Worm (Caenorhabditis elegans) whole organism, young adult: ENCODE data around the gene elmd-1.

Source experiments
- B0019.2 ChIP-seq: fragments of 200-800 bp; sonication (Bioruptor generic); conservative IDR thresholded peaks from 2 replicates; pipeline ENCODE4 v1.3.6; 2022; ENCODE audit warnings: missing genetic modification reagents, missing genetic modification characterization, missing compliant biosample characterization
- C17E4.6 ChIP-seq: fragments of 200-800 bp; sonication (Bioruptor generic); IDR thresholded peaks from 2 replicates; pipeline ENCODE4 v1.3.6; 2022; ENCODE audit warnings: missing genetic modification reagents, missing genetic modification characterization, missing compliant biosample characterization
- F33H1.4 ChIP-seq: fragments of 200-800 bp; sonication (Bioruptor generic); IDR thresholded peaks from 2 replicates; pipeline ENCODE4 v1.3.6; 2022; ENCODE audit warnings: missing genetic modification reagents, missing genetic modification characterization, missing compliant biosample characterization
- F39B2.1 ChIP-seq: fragments of 200-800 bp; sonication (Bioruptor generic); IDR thresholded peaks from 2 replicates; pipeline ENCODE4 v1.3.6; 2022; ENCODE audit warnings: missing genetic modification reagents, missing genetic modification characterization, missing compliant biosample characterization
- K11D2.4 ChIP-seq: fragments of 200-800 bp; sonication (Bioruptor generic); IDR thresholded peaks from 2 replicates; pipeline ENCODE4 v1.3.6; 2022; ENCODE audit warnings: missing genetic modification reagents, missing genetic modification characterization, missing compliant biosample characterization
- K12H6.12 ChIP-seq: fragments of 200-800 bp; sonication (Bioruptor generic); optimal IDR thresholded peaks from 2 replicates; lab custom pipeline; 2018; ENCODE audit warnings: mild to moderate bottlenecking, missing genetic modification characterization, missing compliant biosample characterization
- T07F8.4 ChIP-seq: sonication (generic microtip); optimal IDR thresholded peaks from 2 replicates; lab custom pipeline; 2016; ENCODE audit warnings: mild to moderate bottlenecking, missing genetic modification characterization, moderate library complexity, missing compliant biosample characterization
- Y95B8A.8 ChIP-seq: fragments of 200-800 bp; sonication (Bioruptor generic); IDR thresholded peaks from 2 replicates; pipeline ENCODE4 v1.3.6; 2022; ENCODE audit warnings: missing genetic modification reagents, missing genetic modification characterization, missing compliant biosample characterization
- ama-1 ChIP-seq, 3 experiments: fragments of 150-350 bp in 1 of 3; sonication (generic microtip) in 2 of 3; optimal IDR thresholded peaks; 2 replicates each; lab custom pipeline; 2014 to 2018; ENCODE audit warnings: missing biosample characterization in 2 of 3, missing genetic modification characterization in 2 of 3, missing genetic modification reagents in 2 of 3
- aptf-2 ChIP-seq: fragments of 200-800 bp; sonication (Bioruptor generic); conservative IDR thresholded peaks from 2 replicates; pipeline ENCODE4 v1.3.6; 2022; ENCODE audit warnings: missing genetic modification reagents, missing genetic modification characterization, missing compliant biosample characterization
- aptf-3 ChIP-seq: fragments of 200-800 bp; sonication (Bioruptor generic); IDR thresholded peaks from 2 replicates; pipeline ENCODE4 v1.3.6; 2022; ENCODE audit warnings: missing genetic modification characterization, missing compliant biosample characterization
- attf-3 ChIP-seq: fragments of 200-800 bp; sonication (Bioruptor generic); conservative IDR thresholded peaks from 2 replicates; pipeline ENCODE4 v1.3.6; 2022; ENCODE audit warnings: missing genetic modification reagents, missing genetic modification characterization, missing compliant biosample characterization
- attf-5 ChIP-seq: fragments of 200-800 bp; sonication (Bioruptor generic); optimal IDR thresholded peaks from 2 replicates; lab custom pipeline; 2018; ENCODE audit warnings: mild to moderate bottlenecking, missing genetic modification characterization, missing compliant biosample characterization
- attf-6 ChIP-seq: fragments of 200-800 bp; sonication (Bioruptor generic); IDR thresholded peaks from 2 replicates; pipeline ENCODE4 v1.3.6; 2022; ENCODE audit warnings: missing genetic modification reagents, missing genetic modification characterization, missing compliant biosample characterization
- bed-1 ChIP-seq: fragments of 200-800 bp; sonication (Bioruptor generic); IDR thresholded peaks from 2 replicates; pipeline ENCODE4 v1.3.6; 2022; ENCODE audit warnings: missing genetic modification reagents, missing genetic modification characterization, missing compliant biosample characterization
- bed-2 ChIP-seq: fragments of 200-800 bp; sonication (Bioruptor generic); IDR thresholded peaks from 2 replicates; pipeline ENCODE4 v1.3.6; 2022; ENCODE audit warnings: missing genetic modification reagents, missing genetic modification characterization, missing compliant biosample characterization
- ccch-3 ChIP-seq: fragments of 200-800 bp; sonication (Bioruptor generic); optimal IDR thresholded peaks from 2 replicates; lab custom pipeline; 2018; ENCODE audit warnings: mild to moderate bottlenecking, missing genetic modification characterization, missing compliant biosample characterization
- cebp-1 ChIP-seq, 2 experiments: fragments of 200-800 bp in 1 of 2; sonication (Bioruptor generic) in 1 of 2; sonication (generic microtip) in 1 of 2; IDR thresholded peaks in 1 of 2; optimal IDR thresholded peaks in 1 of 2; 2 replicates each; pipeline versions ENCODE4 v1.3.6 to Lab custom; 2017 to 2022; ENCODE audit warnings: missing compliant biosample characterization in 2 of 2, missing genetic modification characterization in 2 of 2, mild to moderate bottlenecking in 1 of 2, missing genetic modification reagents in 1 of 2, moderate library complexity in 1 of 2
- cebp-2 ChIP-seq: fragments of 200-800 bp; sonication (Bioruptor generic); IDR thresholded peaks from 2 replicates; pipeline ENCODE4 v1.3.6; 2022; ENCODE audit warnings: missing genetic modification characterization, missing compliant biosample characterization
- chd-7 ChIP-seq: sonication (generic microtip); optimal IDR thresholded peaks from 2 replicates; lab custom pipeline; 2016; ENCODE audit warnings: mild to moderate bottlenecking, missing genetic modification characterization, moderate library complexity, missing compliant biosample characterization
- dox-1 ChIP-seq: fragments of 200-800 bp; sonication (Bioruptor generic); IDR thresholded peaks from 2 replicates; pipeline ENCODE4 v1.3.6; 2022; ENCODE audit warnings: missing genetic modification reagents, missing genetic modification characterization, missing compliant biosample characterization
- dpff-1 ChIP-seq: sonication (generic microtip); optimal IDR thresholded peaks from 2 replicates; lab custom pipeline; 2017; ENCODE audit warnings: mild to moderate bottlenecking, missing genetic modification characterization, missing compliant biosample characterization
- efl-1 ChIP-seq: fragments of 150-350 bp; optimal IDR thresholded peaks from 2 replicates; lab custom pipeline; 2014; ENCODE audit warnings: missing biosample characterization, missing genetic modification reagents, missing genetic modification characterization
- egl-18 ChIP-seq: fragments of 200-800 bp; sonication (Bioruptor generic); IDR thresholded peaks from 2 replicates; pipeline ENCODE4 v1.3.6; 2022; ENCODE audit warnings: missing genetic modification reagents, missing genetic modification characterization, missing compliant biosample characterization
- ekl-4 ChIP-seq: fragments of 200-800 bp; sonication (Bioruptor generic); IDR thresholded peaks from 2 replicates; pipeline ENCODE4 v1.3.6; 2022; ENCODE audit warnings: missing genetic modification reagents, missing genetic modification characterization, missing compliant biosample characterization
- hlh-26 ChIP-seq: fragments of 200-800 bp; sonication (Bioruptor generic); conservative IDR thresholded peaks from 2 replicates; pipeline ENCODE4 v1.3.6; 2022; ENCODE audit warnings: missing genetic modification reagents, missing genetic modification characterization, missing compliant biosample characterization
- hmg-20 ChIP-seq: fragments of 200-800 bp; sonication (Bioruptor generic); IDR thresholded peaks from 2 replicates; pipeline ENCODE4 v1.3.6; 2022; ENCODE audit warnings: missing genetic modification reagents, missing genetic modification characterization, missing compliant biosample characterization
- lin-35 ChIP-seq, 3 experiments: fragments of 150-350 bp in 2 of 3; sonication (generic microtip) in 1 of 3; optimal IDR thresholded peaks; 2 replicates each; lab custom pipeline; 2014 to 2018; ENCODE audit warnings: missing biosample characterization in 3 of 3, missing genetic modification characterization in 3 of 3, missing genetic modification reagents in 3 of 3
- lin-40 ChIP-seq: sonication (generic microtip); optimal IDR thresholded peaks from 2 replicates; lab custom pipeline; 2016; ENCODE audit warnings: missing genetic modification characterization, mild to moderate bottlenecking, missing compliant biosample characterization, missing genotype, missing genetic modification reagents
- mel-28 ChIP-seq: sonication (generic microtip); optimal IDR thresholded peaks from 2 replicates; lab custom pipeline; 2016; ENCODE audit warnings: borderline replicate concordance, mild to moderate bottlenecking, missing genetic modification characterization, missing compliant biosample characterization
- nfya-2 ChIP-seq: fragments of 200-800 bp; sonication (Bioruptor generic); IDR thresholded peaks from 2 replicates; pipeline ENCODE4 v1.3.6; 2022; ENCODE audit warnings: missing genetic modification reagents, missing genetic modification characterization, missing compliant biosample characterization
- nhr-80 ChIP-seq: sonication (generic microtip); optimal IDR thresholded peaks from 2 replicates; lab custom pipeline; 2016; ENCODE audit warnings: missing genetic modification characterization, missing compliant biosample characterization
- rec-8 ChIP-seq, 2 experiments: sonication (generic microtip); optimal IDR thresholded peaks; 2 replicates each; lab custom pipeline; 2016; ENCODE audit warnings: mild to moderate bottlenecking in 2 of 2, missing genetic modification characterization in 2 of 2, missing genetic modification reagents in 2 of 2, missing genotype in 2 of 2, missing biosample characterization in 1 of 2, missing compliant biosample characterization in 1 of 2, moderate library complexity in 1 of 2
- repo-1 ChIP-seq: sonication (generic microtip); optimal IDR thresholded peaks from 2 replicates; lab custom pipeline; 2017; ENCODE audit warnings: mild to moderate bottlenecking, missing genetic modification characterization, missing compliant biosample characterization
- rpc-1 ChIP-seq, 2 experiments: fragments of 150-350 bp in 1 of 2; sonication (generic microtip) in 1 of 2; optimal IDR thresholded peaks; 2 replicates each; lab custom pipeline; 2014 to 2018; ENCODE audit warnings: missing biosample characterization in 1 of 2, missing genetic modification characterization in 1 of 2, missing genetic modification reagents in 1 of 2, missing genotype in 1 of 2
- sea-2 ChIP-seq: fragments of 200-800 bp; sonication (Bioruptor generic); IDR thresholded peaks from 2 replicates; pipeline ENCODE4 v1.3.6; 2022; ENCODE audit warnings: missing genetic modification characterization, missing compliant biosample characterization
- snpc-3.4 ChIP-seq: sonication (generic microtip); optimal IDR thresholded peaks from 2 replicates; lab custom pipeline; 2017; ENCODE audit warnings: missing genetic modification characterization, mild to moderate bottlenecking, missing compliant biosample characterization, antibody characterized with exemption, moderate library complexity, missing genotype, missing genetic modification reagents
- snpc-4 ChIP-seq, 5 experiments: fragments of 150-350 bp in 1 of 5; sonication (generic microtip) in 4 of 5; optimal IDR thresholded peaks; 2 replicates each; lab custom pipeline; 2014 to 2018; ENCODE audit warnings: missing genetic modification characterization in 5 of 5, missing biosample characterization in 3 of 5, antibody characterized with exemption in 2 of 5, mild to moderate bottlenecking in 2 of 5, missing compliant biosample characterization in 2 of 5, missing genotype in 2 of 5, moderate library complexity in 2 of 5, missing genetic modification reagents in 1 of 5
- somi-1 ChIP-seq: fragments of 200-800 bp; sonication (Bioruptor generic); optimal IDR thresholded peaks from 2 replicates; lab custom pipeline; 2018; ENCODE audit warnings: mild to moderate bottlenecking, missing genetic modification characterization, missing compliant biosample characterization
- sptf-2 ChIP-seq: fragments of 200-800 bp; sonication (Bioruptor generic); optimal IDR thresholded peaks from 2 replicates; lab custom pipeline; 2018; ENCODE audit warnings: mild to moderate bottlenecking, missing genetic modification characterization, missing compliant biosample characterization
- tbp1 ChIP-seq: fragments of 200-800 bp; sonication (Bioruptor generic); optimal IDR thresholded peaks from 2 replicates; lab custom pipeline; 2018; ENCODE audit warnings: mild to moderate bottlenecking, missing genetic modification characterization, missing compliant biosample characterization
- unc-62 ChIP-seq: fragments of 150-350 bp; optimal IDR thresholded peaks from 2 replicates; lab custom pipeline; 2014; ENCODE audit warnings: missing biosample characterization, missing genetic modification reagents, missing genetic modification characterization
- xnd-1 ChIP-seq: sonication (generic microtip); optimal IDR thresholded peaks from 2 replicates; lab custom pipeline; 2016; ENCODE audit warnings: missing genotype, missing genetic modification reagents, missing genetic modification characterization, missing compliant biosample characterization
- ztf-18 ChIP-seq: sonication (generic microtip); optimal IDR thresholded peaks from 2 replicates; lab custom pipeline; 2016; ENCODE audit warnings: missing genotype, mild to moderate bottlenecking, missing genetic modification characterization, missing compliant biosample characterization
- ztf-25 ChIP-seq: fragments of 200-800 bp; sonication (Bioruptor generic); IDR thresholded peaks from 2 replicates; pipeline ENCODE4 v1.3.6; 2022; ENCODE audit warnings: missing genetic modification reagents, missing genetic modification characterization, missing compliant biosample characterization
- ztf-26 ChIP-seq: sonication (generic microtip); optimal IDR thresholded peaks from 2 replicates; lab custom pipeline; 2017; ENCODE audit warnings: missing genetic modification characterization, missing compliant biosample characterization
- ztf-3 ChIP-seq: fragments of 200-800 bp; sonication (Bioruptor generic); optimal IDR thresholded peaks from 2 replicates; lab custom pipeline; 2018; ENCODE audit warnings: mild to moderate bottlenecking, missing genetic modification characterization, missing compliant biosample characterization

Gene elmd-1

DNA sequence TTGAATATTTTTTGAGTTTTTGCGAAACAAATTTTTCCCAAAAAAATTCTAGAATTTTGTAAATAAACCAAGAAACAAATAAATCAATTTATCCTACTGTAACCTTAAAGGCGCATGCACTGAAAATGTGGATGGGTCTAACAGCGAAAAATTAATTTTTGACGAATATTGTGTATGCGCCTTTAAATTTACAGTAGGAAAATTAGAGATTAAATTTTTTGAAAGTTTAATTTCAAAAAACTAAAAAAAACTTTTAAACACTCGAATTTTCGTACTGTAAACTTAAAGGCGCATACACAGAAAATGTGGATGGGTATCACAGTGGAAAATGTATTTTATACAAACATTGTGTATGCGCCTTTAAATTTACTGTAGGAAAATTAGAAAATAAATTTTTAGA lies 425 bp downstream of the elmd-1 start (continued):
- no peak for TF ChIP-seq attf-3
- no peak for TF ChIP-seq sea-2
- no peak for TF ChIP-seq hlh-26
- TF ChIP-seq lin-35 (GFP tag; optimal IDR thresholded peaks at IDR 0.05; lab: Kevin White, UChicago), result no peak
- TF ChIP-seq attf-6 (GFP tag; lab: Robert Waterston, UW), result 0 out of 2 replicates have a peak, but pooled peaks have one; percentile 12
- peak; percentile 65 for TF ChIP-seq snpc-3.4 (tag; lab: Kevin White, UChicago)
- TF ChIP-seq rpc-1 (optimal IDR thresholded peaks at IDR 0.05; lab: Kevin White, UChicago), result no peak
- no peak for TF ChIP-seq rpc-1 (tag; optimal IDR thresholded peaks at IDR 0.05; lab: Kevin White, UChicago)
- TF ChIP-seq cebp-1 (GFP tag; IDR thresholded peaks at IDR 0.05; lab: Robert Waterston, UW), result no peak
- no peak for TF ChIP-seq cebp-1 (tag; optimal IDR thresholded peaks at IDR 0.05; lab: Kevin White, UChicago)
- no peak for TF ChIP-seq C17E4.6
- no peak for TF ChIP-seq nfya-2
- no peak for TF ChIP-seq unc-62 (GFP tag; lab: Kevin White, UChicago)
- no peak for TF ChIP-seq snpc-4 (GFP tag; optimal IDR thresholded peaks at IDR 0.05; lab: Kevin White, UChicago)
- no peak for TF ChIP-seq snpc-4 (tag; optimal IDR thresholded peaks at IDR 0.05; lab: Kevin White, UChicago)
- TF ChIP-seq mel-28 (tag; lab: Kevin White, UChicago), result no peak
- TF ChIP-seq ztf-18 (tag; lab: Kevin White, UChicago), result no peak
- TF ChIP-seq ekl-4 (GFP tag; lab: Robert Waterston, UW), result 0 out of 2 replicates have a peak, but pooled peaks have one; percentile 40
- peak; percentile 98 for TF ChIP-seq F33H1.4
- no peak for TF ChIP-seq repo-1 (tag; lab: Kevin White, UChicago)
- TF ChIP-seq dox-1, result peak; percentile 22; the same call in 1 of the 2 replicates
- TF ChIP-seq hmg-20 (GFP tag; lab: Robert Waterston, UW), result no peak
- no peak for TF ChIP-seq aptf-2 (GFP tag; lab: Robert Waterston, UW)
- no peak for TF ChIP-seq nhr-80
- peak; percentile 99 for TF ChIP-seq xnd-1 (tag; lab: Kevin White, UChicago)
- TF ChIP-seq rec-8 (tag; optimal IDR thresholded peaks at IDR 0.05; lab: Kevin White, UChicago), result no peak
- no peak for TF ChIP-seq somi-1 (GFP tag; lab: Kevin White, UChicago)
- no peak for TF ChIP-seq egl-18 (GFP tag; lab: Robert Waterston, UW)
- no peak for TF ChIP-seq K12H6.12 (tag; lab: Kevin White, UChicago)
- TF ChIP-seq ztf-26 (tag; lab: Kevin White, UChicago), result no peak
- no peak for TF ChIP-seq bed-1 (GFP tag; lab: Robert Waterston, UW)
- no peak for TF ChIP-seq F39B2.1 (GFP tag; lab: Robert Waterston, UW)
- TF ChIP-seq Y95B8A.8 (GFP tag; lab: Robert Waterston, UW), result 0 out of 2 replicates have a peak, but pooled peaks have one; percentile 22
- no peak for TF ChIP-seq T07F8.4 (tag; lab: Kevin White, UChicago)
- TF ChIP-seq dpff-1 (tag; lab: Kevin White, UChicago), result no peak
- TF ChIP-seq ama-1 (optimal IDR thresholded peaks at IDR 0.05; lab: Kevin White, UChicago), result no peak
- TF ChIP-seq ama-1 (GFP tag; optimal IDR thresholded peaks at IDR 0.05; lab: Kevin White, UChicago), result no peak
- TF ChIP-seq tbp1, result peak; percentile 49
- no peak for TF ChIP-seq ztf-25
- no peak for TF ChIP-seq cebp-2 (GFP tag; lab: Robert Waterston, UW)
- TF ChIP-seq K11D2.4, result no peak
- no peak for TF ChIP-seq aptf-3 (GFP tag; lab: Robert Waterston, UW)
- TF ChIP-seq attf-5 (GFP tag; lab: Kevin White, UChicago), result no peak
- no peak for TF ChIP-seq bed-2 (GFP tag; lab: Robert Waterston, UW)
- TF ChIP-seq efl-1 (GFP tag; lab: Kevin White, UChicago), result peak; percentile 71
- no peak for TF ChIP-seq ztf-3
- TF ChIP-seq ccch-3 (GFP tag; lab: Kevin White, UChicago), result no peak
- TF ChIP-seq chd-7 (tag; lab: Kevin White, UChicago), result no peak
- TF ChIP-seq lin-40 (tag; lab: Kevin White, UChicago), result no peak
- 0 out of 2 replicates have a peak, but pooled peaks have one; percentile 7 for TF ChIP-seq B0019.2 (GFP tag; lab: Robert Waterston, UW)
- no peak for TF ChIP-seq sptf-2 (GFP tag; lab: Kevin White, UChicago)
